Fruit fly (Drosophila melanogaster): ENCODE results near the gene Rfx.

dm6 chr3R:10330734-10331642 lies 46.9 kb downstream of the Rfx start, which contains the start of the genes Bruce and CG12818:
- no peak for TF ChIP-seq h (GFP tag; optimal IDR thresholded peaks at IDR 0.05)
- no peak for TF ChIP-seq Hnf4 (GFP tag; optimal IDR thresholded peaks at IDR 0.05)
- TF ChIP-seq psq (GFP tag; optimal IDR thresholded peaks at IDR 0.05), result no peak
- no peak for TF ChIP-seq usp (GFP tag; optimal IDR thresholded peaks at IDR 0.05)
- TF ChIP-seq br (GFP tag; optimal IDR thresholded peaks at IDR 0.05), result no peak
- no peak for TF ChIP-seq Abd-B (GFP tag; optimal IDR thresholded peaks at IDR 0.05)
- TF ChIP-seq OdsH (GFP tag; optimal IDR thresholded peaks at IDR 0.05), result no peak
- TF ChIP-seq lola (GFP tag; optimal IDR thresholded peaks at IDR 0.05), result no peak
- TF ChIP-seq CG32264 (GFP tag; optimal IDR thresholded peaks at IDR 0.05), result no peak
- no peak for TF ChIP-seq ey (GFP tag; optimal IDR thresholded peaks at IDR 0.05)
- no peak for TF ChIP-seq fru (GFP tag; optimal IDR thresholded peaks at IDR 0.05)

Measured in whole organism, wandering third instar larva.